Worm (Caenorhabditis elegans) whole organism, L3 larva: ENCODE data around the gene tag-343.

Experiments
- ama-1 ChIP-seq: fragments of 150-350 bp; optimal IDR thresholded peaks from 2 replicates; lab custom pipeline; 2018
- ceh-82 ChIP-seq: fragments of 150-350 bp; optimal IDR thresholded peaks from 2 replicates; lab custom pipeline; 2014; ENCODE audit warnings: missing biosample characterization, missing genetic modification characterization
- ceh-9 ChIP-seq: sonication (generic microtip); optimal IDR thresholded peaks from 2 replicates; lab custom pipeline; 2018; ENCODE audit warnings: missing biosample characterization, missing genetic modification characterization
- daf-12 ChIP-seq: fragments of 150-350 bp; optimal IDR thresholded peaks from 2 replicates; lab custom pipeline; 2014; ENCODE audit warnings: missing biosample characterization, missing genetic modification reagents, missing genetic modification characterization
- egl-5 ChIP-seq: fragments of 150-350 bp; optimal IDR thresholded peaks from 2 replicates; lab custom pipeline; 2017; ENCODE audit warnings: missing biosample characterization, missing genetic modification reagents, missing genetic modification characterization, inconsistent platforms
- elt-2 ChIP-seq: sonication (generic microtip); optimal IDR thresholded peaks from 2 replicates; lab custom pipeline; 2016; ENCODE audit warnings: missing genetic modification reagents, mild to moderate bottlenecking, missing genetic modification characterization, missing compliant biosample characterization
- fkh-10 ChIP-seq: sonication (generic microtip); optimal IDR thresholded peaks from 2 replicates; lab custom pipeline; 2017; ENCODE audit warnings: missing biosample characterization, missing genetic modification reagents, missing genetic modification characterization
- fkh-2 ChIP-seq: fragments of 150-350 bp; optimal IDR thresholded peaks from 2 replicates; lab custom pipeline; 2014; ENCODE audit warnings: missing biosample characterization, missing genetic modification reagents, missing genetic modification characterization
- fos-1 ChIP-seq: fragments of 150-350 bp; optimal IDR thresholded peaks from 2 replicates; lab custom pipeline; 2014; ENCODE audit warnings: missing biosample characterization, missing genetic modification characterization
- hmg-11 ChIP-seq: sonication (generic microtip); optimal IDR thresholded peaks from 2 replicates; lab custom pipeline; 2016; ENCODE audit warnings: missing genetic modification characterization, missing compliant biosample characterization
- jun-1 ChIP-seq: fragments of 150-350 bp; optimal IDR thresholded peaks from 2 replicates; lab custom pipeline; 2014; ENCODE audit warnings: missing biosample characterization, missing genetic modification reagents, missing genetic modification characterization
- lin-15B ChIP-seq: fragments of 150-350 bp; optimal IDR thresholded peaks from 2 replicates; lab custom pipeline; 2014; ENCODE audit warnings: missing biosample characterization, missing genetic modification characterization
- lsy-12 ChIP-seq: sonication (generic microtip); optimal IDR thresholded peaks from 2 replicates; lab custom pipeline; 2016; ENCODE audit warnings: mild to moderate bottlenecking, missing genetic modification characterization, missing compliant biosample characterization
- mdl-1 ChIP-seq: fragments of 150-350 bp; optimal IDR thresholded peaks from 2 replicates; lab custom pipeline; 2014; ENCODE audit warnings: missing biosample characterization, missing genetic modification characterization
- mml-1 ChIP-seq: fragments of 150-350 bp; sonication (generic microtip); optimal IDR thresholded peaks from 3 replicates; lab custom pipeline; 2014; ENCODE audit warnings: missing biosample characterization, missing genetic modification characterization
- nfya-1 ChIP-seq: sonication (generic microtip); optimal IDR thresholded peaks from 2 replicates; lab custom pipeline; 2017; ENCODE audit warnings: missing genetic modification characterization, mild to moderate bottlenecking, missing compliant biosample characterization, antibody characterized with exemption, moderate library complexity; ENCODE audit not compliant: insufficient read depth
- nhr-11 ChIP-seq: fragments of 150-350 bp; optimal IDR thresholded peaks from 2 replicates; lab custom pipeline; 2014; ENCODE audit warnings: missing biosample characterization, missing genetic modification characterization
- nhr-23 ChIP-seq: fragments of 150-350 bp; optimal IDR thresholded peaks from 2 replicates; lab custom pipeline; 2014; ENCODE audit warnings: missing biosample characterization, missing genetic modification reagents, missing genetic modification characterization
- nhr-25 ChIP-seq: sonication (generic microtip); optimal IDR thresholded peaks from 2 replicates; lab custom pipeline; 2017; ENCODE audit warnings: missing biosample characterization, missing genetic modification characterization
- nhr-28 ChIP-seq: fragments of 150-350 bp; optimal IDR thresholded peaks from 2 replicates; lab custom pipeline; 2014; ENCODE audit warnings: missing biosample characterization, missing genetic modification characterization
- nhr-43 ChIP-seq: sonication (generic microtip); optimal IDR thresholded peaks from 2 replicates; lab custom pipeline; 2016; ENCODE audit warnings: mild to moderate bottlenecking, missing genetic modification characterization, missing compliant biosample characterization; ENCODE audit not compliant: poor library complexity, severe bottlenecking
- nhr-67 ChIP-seq: fragments of 150-350 bp; optimal IDR thresholded peaks from 2 replicates; lab custom pipeline; 2014; ENCODE audit warnings: missing biosample characterization, missing genetic modification characterization
- nhr-77 ChIP-seq: fragments of 150-350 bp; optimal IDR thresholded peaks from 2 replicates; lab custom pipeline; 2014; ENCODE audit warnings: missing biosample characterization, missing genetic modification characterization
- sea-2 ChIP-seq: fragments of 150-350 bp; sonication (generic microtip); optimal IDR thresholded peaks from 4 replicates; lab custom pipeline; 2014; ENCODE audit warnings: missing biosample characterization, missing genetic modification reagents, missing genetic modification characterization
- skn-1 ChIP-seq: fragments of 150-350 bp; optimal IDR thresholded peaks from 2 replicates; lab custom pipeline; 2014; ENCODE audit warnings: missing biosample characterization, missing genetic modification characterization
- zag-1 ChIP-seq: fragments of 150-350 bp; optimal IDR thresholded peaks from 2 replicates; lab custom pipeline; 2014; ENCODE audit warnings: missing biosample characterization, missing genetic modification characterization
- ztf-4 ChIP-seq: fragments of 150-350 bp; optimal IDR thresholded peaks from 2 replicates; lab custom pipeline; 2014; ENCODE audit warnings: missing biosample characterization, missing genetic modification characterization

Gene tag-343

ce11 chrX:16621467-16621866, 53.1 kb downstream of the tag-343 start, which contains the start of gene cpg-19:
Gene cpg-19 (plus strand): TSS chrX:16621807.
- TF ChIP-seq zag-1 (tag; lab: Kevin White, UChicago) (no peak), ama-1 (no peak), fos-1 (tag; lab: Kevin White, UChicago) (no peak), nhr-77 (tag; lab: Kevin White, UChicago) (no peak), daf-12 (tag; lab: Kevin White, UChicago) (no peak), nfya-1 (tag; lab: Kevin White, UChicago) (no peak), nhr-23 (tag; lab: Kevin White, UChicago) (no peak), nhr-11 (no peak), sea-2 (GFP tag; lab: Kevin White, UChicago) (no peak), ceh-82 (tag; lab: Kevin White, UChicago) (no peak), mdl-1 (tag; lab: Kevin White, UChicago) (no peak), ceh-9 (tag; lab: Kevin White, UChicago) (no peak)

ce11 chrX:16619158-16619557, 55.4 kb downstream of the tag-343 start:
- TF ChIP-seq ceh-82 (tag; lab: Kevin White, UChicago): no peak
- peak; percentile 21 for TF ChIP-seq nhr-25 (tag; lab: Kevin White, UChicago)
- TF ChIP-seq elt-2: peak; percentile 39
- TF ChIP-seq nhr-43 (tag; lab: Kevin White, UChicago): peak; percentile 72
- TF ChIP-seq fkh-10 (GFP tag; lab: Kevin White, UChicago): no peak
- TF ChIP-seq nhr-23 (tag; lab: Kevin White, UChicago): peak; percentile 26

ce11 chrX:16618727-16619126, 55.8 kb downstream of the tag-343 start:
- no peak for TF ChIP-seq hmg-11 (tag; lab: Kevin White, UChicago)
- no peak for TF ChIP-seq ztf-4 (tag; lab: Kevin White, UChicago)

DNA sequence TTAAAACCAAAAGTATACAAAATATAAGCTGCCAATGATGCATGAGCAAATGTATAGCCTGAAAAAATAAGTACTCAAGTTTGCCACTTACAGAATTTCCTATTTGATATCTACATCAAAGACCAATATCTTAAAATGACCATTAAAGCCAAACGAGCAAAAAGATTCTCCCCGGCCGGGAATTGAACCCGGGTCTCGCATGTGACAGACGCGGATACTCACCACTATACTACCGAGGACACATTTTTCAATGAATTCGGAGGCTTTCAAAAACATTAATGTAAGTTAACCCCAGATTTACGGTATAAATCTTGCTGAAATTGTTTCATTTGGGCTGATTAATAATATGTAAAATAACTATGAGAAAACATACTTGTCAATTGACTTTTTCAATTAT, 56.4 kb downstream of the tag-343 start:
- TF ChIP-seq ama-1: no peak
- no peak for TF ChIP-seq mml-1 (tag; lab: Kevin White, UChicago)
- TF ChIP-seq nhr-23 (tag; lab: Kevin White, UChicago): no peak
- no peak for TF ChIP-seq nhr-77 (tag; lab: Kevin White, UChicago)
- TF ChIP-seq jun-1 (tag; lab: Kevin White, UChicago): no peak
- TF ChIP-seq nhr-43 (tag; lab: Kevin White, UChicago): no peak
- TF ChIP-seq nfya-1 (tag; lab: Kevin White, UChicago): no peak
- no peak for TF ChIP-seq skn-1 (tag; lab: Kevin White, UChicago)
- no peak for TF ChIP-seq daf-12 (tag; lab: Kevin White, UChicago)
- TF ChIP-seq lsy-12: no peak
- TF ChIP-seq egl-5 (tag; lab: Kevin White, UChicago): no peak
- TF ChIP-seq fkh-2: no peak
- TF ChIP-seq nhr-67: no peak

ce11 chrX:16617427-16618128, 57.0 kb downstream of the tag-343 start:
- TF ChIP-seq lin-15B: no peak
- TF ChIP-seq nhr-25 (tag; lab: Kevin White, UChicago): no peak
- TF ChIP-seq sea-2 (GFP tag; lab: Kevin White, UChicago): no peak
- TF ChIP-seq nhr-28 (tag; lab: Kevin White, UChicago): no peak
- peak; percentile 29 for TF ChIP-seq nhr-23 (tag; lab: Kevin White, UChicago)
- peak; percentile 5 for TF ChIP-seq elt-2
- TF ChIP-seq, all 47 proteins: peak for 2
